Fruit fly (Drosophila melanogaster) whole organism, embryonic: ENCODE measurements around the gene dod.

Source experiments
- Aef1 ChIP-seq: fragments of 200-800 bp; sonication (Bioruptor generic); IDR thresholded peaks from 3 replicates; pipeline ENCODE4 v1.3.6; 2022; ENCODE audit warnings: missing biosample characterization, missing genetic modification characterization
- Bgb ChIP-seq: fragments of 200-800 bp; sonication (Bioruptor generic); IDR thresholded peaks from 2 replicates; pipeline ENCODE4 v1.3.6; 2022; ENCODE audit warnings: missing biosample characterization, missing genetic modification characterization; ENCODE audit not compliant: partially characterized antibody
- BtbVII ChIP-seq: fragments of 200-800 bp; sonication (Bioruptor generic); optimal IDR thresholded peaks from 3 replicates; lab custom pipeline; 2017; ENCODE audit warnings: missing biosample characterization, mild to moderate bottlenecking, missing genetic modification characterization
- CG10366 ChIP-seq: fragments of 200-800 bp; sonication (Bioruptor generic); IDR thresholded peaks from 2 replicates; pipeline ENCODE4 v1.3.6; 2022; ENCODE audit warnings: missing biosample characterization, missing genetic modification characterization
- CG10979 ChIP-seq: fragments of 200-800 bp; sonication (Bioruptor generic); optimal IDR thresholded peaks from 2 replicates; lab custom pipeline; 2018; ENCODE audit warnings: missing biosample characterization, mild to moderate bottlenecking, missing genetic modification characterization, moderate library complexity
- CG12104 ChIP-seq: fragments of 200-800 bp; sonication (Bioruptor generic); optimal IDR thresholded peaks from 3 replicates; lab custom pipeline; 2016; ENCODE audit warnings: missing biosample characterization, missing genetic modification characterization
- CG12155 ChIP-seq: fragments of 200-800 bp; sonication (Bioruptor generic); optimal IDR thresholded peaks from 3 replicates; lab custom pipeline; 2016; ENCODE audit warnings: missing biosample characterization, missing genetic modification characterization
- CG12219 ChIP-seq: fragments of 200-800 bp; sonication (Bioruptor generic); optimal IDR thresholded peaks from 3 replicates; lab custom pipeline; 2018; ENCODE audit warnings: missing biosample characterization, mild to moderate bottlenecking, missing genetic modification characterization
- CG13287 ChIP-seq: fragments of 200-800 bp; sonication (Bioruptor generic); IDR thresholded peaks from 2 replicates; pipeline ENCODE4 v1.3.6; 2022; ENCODE audit warnings: missing biosample characterization, missing genetic modification characterization; ENCODE audit not compliant: partially characterized antibody
- CG1529 ChIP-seq: fragments of 200-800 bp; sonication (Bioruptor generic); optimal IDR thresholded peaks from 3 replicates; lab custom pipeline; 2018; ENCODE audit warnings: missing biosample characterization, missing genetic modification characterization
- CG1603 ChIP-seq: fragments of 200-800 bp; sonication (Bioruptor generic); optimal IDR thresholded peaks from 2 replicates; lab custom pipeline; 2019; ENCODE audit warnings: missing biosample characterization, mild to moderate bottlenecking, missing genetic modification characterization, moderate library complexity
- CG17328 ChIP-seq: fragments of 200-800 bp; sonication (Bioruptor generic); IDR thresholded peaks from 2 replicates; pipeline ENCODE4 v1.3.6; 2022; ENCODE audit warnings: missing biosample characterization, missing genetic modification characterization
- CG18262 ChIP-seq: fragments of 200-800 bp; optimal IDR thresholded peaks from 3 replicates; lab custom pipeline; 2019; ENCODE audit warnings: missing biosample characterization, mild to moderate bottlenecking, missing genetic modification characterization, moderate library complexity
- CG18599 ChIP-seq: fragments of 200-800 bp; sonication (Bioruptor generic); optimal IDR thresholded peaks from 3 replicates; lab custom pipeline; 2017; ENCODE audit warnings: missing biosample characterization, missing genetic modification characterization, mild to moderate bottlenecking, moderate library complexity, missing genetic modification reagents
- CG32532 ChIP-seq: fragments of 200-800 bp; sonication (Bioruptor generic); IDR thresholded peaks from 2 replicates; pipeline ENCODE4 v1.3.6; 2022; ENCODE audit warnings: missing biosample characterization, missing genetic modification characterization
- CG34224 ChIP-seq: fragments of 200-800 bp; sonication (Bioruptor generic); IDR thresholded peaks from 3 replicates; pipeline ENCODE4 v1.3.6; 2022; ENCODE audit warnings: missing biosample characterization, missing genetic modification characterization; ENCODE audit not compliant: partially characterized antibody
- CG4820 ChIP-seq: fragments of 200-800 bp; sonication (Bioruptor generic); optimal IDR thresholded peaks from 3 replicates; lab custom pipeline; 2016; ENCODE audit warnings: missing biosample characterization, missing genetic modification characterization
- CG6272 ChIP-seq: fragments of 200-800 bp; sonication (Bioruptor generic); IDR thresholded peaks from 2 replicates; pipeline ENCODE4 v1.3.6; 2022; ENCODE audit warnings: missing biosample characterization, missing genetic modification characterization
- CG6854 ChIP-seq: fragments of 200-800 bp; sonication (Bioruptor generic); optimal IDR thresholded peaks from 3 replicates; lab custom pipeline; 2017; ENCODE audit warnings: missing biosample characterization, mild to moderate bottlenecking, missing genetic modification characterization
- CG7928 ChIP-seq: fragments of 200-800 bp; sonication (Bioruptor generic); optimal IDR thresholded peaks from 2 replicates; lab custom pipeline; 2017; ENCODE audit warnings: missing biosample characterization, mild to moderate bottlenecking, missing genetic modification characterization
- CG8478 ChIP-seq: fragments of >200 bp; optimal IDR thresholded peaks from 2 replicates; lab custom pipeline; 2018
- CG9932 ChIP-seq: fragments of 200-800 bp; sonication (Bioruptor generic); IDR thresholded peaks from 2 replicates; pipeline ENCODE4 v1.3.6; 2022; ENCODE audit warnings: missing biosample characterization, missing genetic modification characterization
- CrebB ChIP-seq: fragments of 200-800 bp; sonication (Bioruptor generic); optimal IDR thresholded peaks from 3 replicates; lab custom pipeline; 2018; ENCODE audit warnings: missing biosample characterization, mild to moderate bottlenecking, missing genetic modification characterization
- Dbx ChIP-seq: fragments of 200-800 bp; sonication (Bioruptor generic); IDR thresholded peaks from 3 replicates; pipeline ENCODE4 v1.3.6; 2022; ENCODE audit warnings: missing biosample characterization, missing genetic modification characterization
- Doc2 ChIP-seq: fragments of 200-800 bp; sonication (Bioruptor generic); IDR thresholded peaks from 2 replicates; pipeline ENCODE4 v1.3.6; 2022; ENCODE audit warnings: missing biosample characterization, missing genetic modification characterization
- ERR ChIP-seq: fragments of 200-800 bp; sonication (Bioruptor generic); optimal IDR thresholded peaks from 2 replicates; lab custom pipeline; 2016; ENCODE audit warnings: missing biosample characterization, missing genetic modification characterization
- Eip74EF ChIP-seq, 2 experiments: fragments of 200-800 bp in 1 of 2; fragments of >200 bp in 1 of 2; sonication (Bioruptor generic) in 1 of 2; optimal IDR thresholded peaks; 2 replicates each; lab custom pipeline; 2017 to 2019; ENCODE audit warnings: missing biosample characterization in 2 of 2, missing genetic modification characterization in 2 of 2, mild to moderate bottlenecking in 1 of 2, moderate library complexity in 1 of 2
- HLH4C ChIP-seq: fragments of 200-800 bp; sonication (Bioruptor generic); IDR thresholded peaks from 3 replicates; pipeline ENCODE4 v1.3.6; 2022; ENCODE audit warnings: missing biosample characterization, missing genetic modification characterization; ENCODE audit not compliant: partially characterized antibody
- MBD-R2 ChIP-seq: fragments of 200-800 bp; sonication (Bioruptor generic); IDR thresholded peaks from 2 replicates; pipeline ENCODE4 v1.3.6; 2022; ENCODE audit warnings: missing biosample characterization, missing genetic modification characterization
- MESR4 ChIP-seq: fragments of 200-800 bp; sonication (Bioruptor generic); optimal IDR thresholded peaks from 2 replicates; lab custom pipeline; 2018; ENCODE audit warnings: missing biosample characterization, mild to moderate bottlenecking, missing genetic modification characterization, moderate library complexity
- Oaz ChIP-seq: fragments of 200-800 bp; sonication (Bioruptor generic); IDR thresholded peaks from 2 replicates; pipeline ENCODE4 v1.3.6; 2022; ENCODE audit warnings: missing biosample characterization, missing genetic modification characterization
- Scr ChIP-seq: fragments of 200-800 bp; sonication (Bioruptor generic); IDR thresholded peaks from 2 replicates; pipeline ENCODE4 v1.3.6; 2022; ENCODE audit warnings: missing biosample characterization, missing genetic modification characterization; ENCODE audit not compliant: partially characterized antibody
- al ChIP-seq: fragments of 200-800 bp; sonication (Bioruptor generic); IDR thresholded peaks from 2 replicates; pipeline ENCODE4 v1.3.6; 2022; ENCODE audit warnings: missing biosample characterization, missing genetic modification characterization
- aop ChIP-seq: fragments of 200-800 bp; sonication (Bioruptor generic); IDR thresholded peaks from 2 replicates; pipeline ENCODE4 v1.3.6; 2022; ENCODE audit warnings: missing biosample characterization, missing genetic modification characterization
- caup ChIP-seq: fragments of 200-800 bp; sonication (Bioruptor generic); optimal IDR thresholded peaks from 3 replicates; lab custom pipeline; 2017; ENCODE audit warnings: missing biosample characterization, mild to moderate bottlenecking, missing genetic modification characterization, moderate library complexity; ENCODE audit not compliant: severe bottlenecking
- dmrt99B ChIP-seq: fragments of 200-800 bp; sonication (Bioruptor generic); optimal IDR thresholded peaks from 2 replicates; lab custom pipeline; 2018; ENCODE audit warnings: missing biosample characterization, mild to moderate bottlenecking, missing genetic modification characterization, moderate library complexity
- esg ChIP-seq: fragments of 200-800 bp; sonication (Bioruptor generic); conservative IDR thresholded peaks from 2 replicates; pipeline ENCODE4 v1.3.6; 2022; ENCODE audit warnings: missing biosample characterization, missing genetic modification characterization
- gce ChIP-seq: fragments of 200-800 bp; sonication (Bioruptor generic); IDR thresholded peaks from 3 replicates; pipeline ENCODE4 v1.3.6; 2022; ENCODE audit warnings: missing biosample characterization, missing genetic modification characterization
- ham ChIP-seq: fragments of 200-800 bp; sonication (Bioruptor generic); IDR thresholded peaks from 2 replicates; pipeline ENCODE4 v1.3.6; 2022; ENCODE audit warnings: missing biosample characterization, missing genetic modification characterization
- knrl ChIP-seq: fragments of 200-800 bp; sonication (Bioruptor generic); IDR thresholded peaks from 3 replicates; pipeline ENCODE4 v1.3.6; 2022; ENCODE audit warnings: missing biosample characterization, missing genetic modification characterization; ENCODE audit not compliant: partially characterized antibody
- lbe ChIP-seq: fragments of 200-800 bp; sonication (Bioruptor generic); optimal IDR thresholded peaks from 2 replicates; lab custom pipeline; 2016; ENCODE audit warnings: missing biosample characterization, mild to moderate bottlenecking, missing genetic modification characterization
- lola ChIP-seq, 3 experiments: fragments of >200 bp in 2 of 3; fragments of 200-800 bp in 1 of 3; sonication (Bioruptor generic) in 1 of 3; optimal IDR thresholded peaks; 2 replicates each; lab custom pipeline; 2017 to 2019; ENCODE audit warnings: missing biosample characterization in 3 of 3, missing genetic modification characterization in 3 of 3, mild to moderate bottlenecking in 1 of 3, moderate library complexity in 1 of 3
- pita ChIP-seq: fragments of 200-800 bp; sonication (Bioruptor generic); optimal IDR thresholded peaks from 2 replicates; lab custom pipeline; 2017; ENCODE audit warnings: missing biosample characterization, mild to moderate bottlenecking, missing genetic modification characterization
- pzg ChIP-seq: fragments of 200-800 bp; sonication (Bioruptor generic); optimal IDR thresholded peaks from 3 replicates; lab custom pipeline; 2018; ENCODE audit warnings: missing biosample characterization, mild to moderate bottlenecking, missing genetic modification characterization, moderate library complexity
- sim ChIP-seq: fragments of 200-800 bp; sonication (Bioruptor generic); IDR thresholded peaks from 2 replicates; pipeline ENCODE4 v1.3.6; 2022; ENCODE audit warnings: missing biosample characterization, missing genetic modification characterization
- stc ChIP-seq: fragments of 200-800 bp; sonication (Bioruptor generic); IDR thresholded peaks from 2 replicates; pipeline ENCODE4 v1.3.6; 2022; ENCODE audit warnings: missing biosample characterization, missing genetic modification characterization
- vnd ChIP-seq: fragments of 200-800 bp; sonication (Bioruptor generic); IDR thresholded peaks from 3 replicates; pipeline ENCODE4 v1.3.6; 2022; ENCODE audit warnings: missing biosample characterization, missing genetic modification characterization; ENCODE audit not compliant: partially characterized antibody
- zen ChIP-seq: fragments of 200-800 bp; sonication (Bioruptor generic); optimal IDR thresholded peaks from 3 replicates; lab custom pipeline; 2018; ENCODE audit warnings: missing biosample characterization, mild to moderate bottlenecking, missing genetic modification characterization, moderate library complexity
- zfh2 ChIP-seq: fragments of 200-800 bp; sonication (Bioruptor generic); optimal IDR thresholded peaks from 2 replicates; lab custom pipeline; 2016; ENCODE audit warnings: missing biosample characterization, missing genetic modification characterization

The dod gene

dm6 chrX:21345036-21345500 lies at the start of gene dod:
Gene dod (plus strand): TSS chrX:21345358.
- TF ChIP-seq Bgb (GFP tag; lab: Robert Waterston, UW) (peak; percentile 91), CG18262 (peak; percentile 54), CG4820 (no peak), MBD-R2 (GFP tag; lab: Robert Waterston, UW) (peak; percentile 98), CG12219 (peak; percentile 37), CG7928 (GFP tag; lab: Kevin White, UChicago) (peak; percentile 24), ham (no peak), BtbVII (GFP tag; lab: Kevin White, UChicago) (peak; percentile 21), caup (peak; percentile 24), ERR (GFP tag; lab: Kevin White, UChicago) (peak; percentile 5), lbe (GFP tag; lab: Kevin White, UChicago) (no peak), Aef1 (GFP tag; lab: Robert Waterston, UW) (no peak), MESR4 (GFP tag; lab: Kevin White, UChicago) (peak; percentile 79), gce (GFP tag; lab: Robert Waterston, UW) (peak; percentile 26; the same call in 1 of the 3 replicates), aop (peak; percentile 40; the same call in 1 of the 2 replicates), zfh2 (GFP tag; lab: Kevin White, UChicago) (peak; percentile 44), pzg (GFP tag; lab: Kevin White, UChicago) (peak; percentile 99), HLH4C (GFP tag; lab: Robert Waterston, UW) (peak; percentile 59), al (GFP tag; lab: Robert Waterston, UW) (0 out of 2 replicates have a peak, but pooled peaks have one; percentile 32), CG6272 (GFP tag; lab: Robert Waterston, UW) (peak; percentile 45; the same call in 1 of the 2 replicates), knrl (GFP tag; lab: Robert Waterston, UW) (peak; percentile 77), CG8478 (lab: Kevin White, UChicago) (no peak), Scr (GFP tag; lab: Robert Waterston, UW) (peak; percentile 74), Eip74EF (GFP tag; optimal IDR thresholded peaks at IDR 0.05; lab: Kevin White, UChicago) (peak in 1 of 2 experiments; percentile 66), CG34224 (GFP tag; lab: Robert Waterston, UW) (peak; percentile 65; the same call in 2 of the 3 replicates), CG17328 (GFP tag; lab: Robert Waterston, UW) (peak; percentile 64), CG32532 (peak; percentile 69), Dbx (peak; percentile 82), stc (GFP tag; lab: Robert Waterston, UW) (peak; percentile 44; the same call in 1 of the 2 replicates), pita (GFP tag; lab: Kevin White, UChicago) (peak; percentile 88), esg (GFP tag; lab: Robert Waterston, UW) (no peak), CG13287 (GFP tag; lab: Robert Waterston, UW) (peak; percentile 86), lola (GFP tag; optimal IDR thresholded peaks at IDR 0.05; lab: Kevin White, UChicago) (peak in 1 of 3 experiments; percentile 30), Oaz (GFP tag; lab: Robert Waterston, UW) (no peak), CG10979 (tag; lab: Kevin White, UChicago) (peak; percentile 11), CG1603 (tag; lab: Kevin White, UChicago) (peak; percentile 83), Doc2 (GFP tag; lab: Robert Waterston, UW) (no peak), CG9932 (peak; percentile 73), sim (GFP tag; lab: Robert Waterston, UW) (peak; percentile 30; the same call in 1 of the 2 replicates), zen (peak; percentile 78), CG18599 (GFP tag; lab: Kevin White, UChicago) (peak; percentile 55), dmrt99B (tag; lab: Kevin White, UChicago) (no peak), CG12155 (GFP tag; lab: Kevin White, UChicago) (peak; percentile 20), CrebB (no peak), vnd (GFP tag; lab: Robert Waterston, UW) (peak; percentile 54; the same call in 2 of the 3 replicates), CG10366 (peak; percentile 17; the same call in 1 of the 2 replicates), CG6854 (GFP tag; lab: Kevin White, UChicago) (peak; percentile 33), CG12104 (GFP tag; lab: Kevin White, UChicago) (no peak), CG1529 (GFP tag; lab: Kevin White, UChicago) (no peak)
